Worm (Caenorhabditis elegans): ENCODE data around the gene C07D10.6.

- no peak for TF ChIP-seq C17E4.6 (GFP tag; IDR thresholded peaks at IDR 0.05)
- no peak for TF ChIP-seq lin-40 (tag; optimal IDR thresholded peaks at IDR 0.05)
- TF ChIP-seq unc-62 (GFP tag; optimal IDR thresholded peaks at IDR 0.05): no peak
- no peak for TF ChIP-seq attf-5 (GFP tag; optimal IDR thresholded peaks at IDR 0.05)
- TF ChIP-seq snpc-4 (GFP tag; optimal IDR thresholded peaks at IDR 0.05): no peak
- no peak for TF ChIP-seq snpc-4 (tag; optimal IDR thresholded peaks at IDR 0.05)
- no peak for TF ChIP-seq rcor-1 (GFP tag; IDR thresholded peaks at IDR 0.05)
- no peak for TF ChIP-seq lir-1 (GFP tag; conservative IDR thresholded peaks at IDR 0.05)
- no peak for TF ChIP-seq ztf-25 (GFP tag; IDR thresholded peaks at IDR 0.05)
- TF ChIP-seq nhr-27 (tag; optimal IDR thresholded peaks at IDR 0.05): no peak
- TF ChIP-seq F55B11.4 (tag; optimal IDR thresholded peaks at IDR 0.05; ENCODE audit: borderline replicate concordance, insufficient read depth): no peak
Observed at ce11 chrII:7406438-7406837, 27.3 kb downstream of the C07D10.6 start.
